Fruit fly (Drosophila melanogaster): ENCODE results near the gene Elp5.

- no peak for TF ChIP-seq CG10348 (GFP tag; IDR thresholded peaks at IDR 0.05)
- no peak for TF ChIP-seq CG12605 (GFP tag; IDR thresholded peaks at IDR 0.05)
- TF ChIP-seq CG4496 (GFP tag; IDR thresholded peaks at IDR 0.05) = no peak
- no peak for TF ChIP-seq CG34367 (tag; optimal IDR thresholded peaks at IDR 0.05)
- TF ChIP-seq Pif1B (GFP tag; optimal IDR thresholded peaks at IDR 0.05) = no peak
Observed at dm6 chr3L:2268525-2268924, 11.3 kb downstream of the Elp5 start, which contains the start of gene CG32302.

All from whole organism, pupa.